Fruit fly (Drosophila melanogaster): ENCODE measurements around the gene CG4829.
A peak's percentile ranks its signal among the peaks of the same experiment; 100 is the strongest.

The CG4829 gene

dm6 chrX:16772882-16773827 lies 38.3 kb upstream of the CG4829 start (continued):
- TF ChIP-seq Dad (GFP tag; optimal IDR thresholded peaks at IDR 0.05), result peak; percentile 61
- TF ChIP-seq CG3995 (GFP tag; optimal IDR thresholded peaks at IDR 0.05), result no peak
- TF ChIP-seq CG13296 (GFP tag; optimal IDR thresholded peaks at IDR 0.05), result no peak
- TF ChIP-seq cg (GFP tag; optimal IDR thresholded peaks at IDR 0.05), result no peak
- TF ChIP-seq CG30020 (tag; optimal IDR thresholded peaks at IDR 0.05), result no peak
- TF ChIP-seq CG11560 (tag; IDR thresholded peaks at IDR 0.05), result no peak
- TF ChIP-seq PHDP (tag; optimal IDR thresholded peaks at IDR 0.05), result peak; percentile 27
- TF ChIP-seq peb (GFP tag; IDR thresholded peaks at IDR 0.05), result 0 out of 2 replicates have a peak, but pooled peaks have one; percentile 31
- TF ChIP-seq CG17328 (GFP tag; IDR thresholded peaks at IDR 0.05), result peak; percentile 63
- peak; percentile 17 for TF ChIP-seq CG1233 (GFP tag; optimal IDR thresholded peaks at IDR 0.05)
- TF ChIP-seq Fer2 (tag; optimal IDR thresholded peaks at IDR 0.05), result no peak
- TF ChIP-seq pnt (GFP tag; optimal IDR thresholded peaks at IDR 0.05), result peak; percentile 74
- TF ChIP-seq Rx (GFP tag; IDR thresholded peaks at IDR 0.05), result peak; percentile 70
- TF ChIP-seq Drgx (GFP tag; IDR thresholded peaks at IDR 0.05), result peak; percentile 81
- no peak for TF ChIP-seq MESR4 (GFP tag; optimal IDR thresholded peaks at IDR 0.05)
- TF ChIP-seq lola (GFP tag; optimal IDR thresholded peaks at IDR 0.05), result peak in 1 of 3 experiments; percentile 32
- TF ChIP-seq Atf-2 (GFP tag; optimal IDR thresholded peaks at IDR 0.05), result peak; percentile 43
- no peak for TF ChIP-seq exex (tag; optimal IDR thresholded peaks at IDR 0.05)
- TF ChIP-seq pan (optimal IDR thresholded peaks at IDR 0.05), result no peak
- peak in 1 of 2 experiments; percentile 63 for TF ChIP-seq pan (GFP tag; optimal IDR thresholded peaks at IDR 0.05 in 1 of 2, IDR thresholded peaks at IDR 0.05 in 1 of 2)
- TF ChIP-seq CG14860 (GFP tag; IDR thresholded peaks at IDR 0.05; ENCODE audit: partially characterized antibody), result no peak
- TF ChIP-seq pita (GFP tag; optimal IDR thresholded peaks at IDR 0.05), result no peak
- no peak for TF ChIP-seq grn (GFP tag; optimal IDR thresholded peaks at IDR 0.05)
- TF ChIP-seq Med (GFP tag), result peak; percentile 91
- no peak for TF ChIP-seq zen2 (GFP tag; IDR thresholded peaks at IDR 0.05; ENCODE audit: partially characterized antibody)
- no peak for TF ChIP-seq Atf6 (GFP tag; IDR thresholded peaks at IDR 0.05)
- no peak for TF ChIP-seq gro (GFP tag; optimal IDR thresholded peaks at IDR 0.05)
- TF ChIP-seq E2f2 (GFP tag; IDR thresholded peaks at IDR 0.05), result peak; percentile 41; the same call in 1 of the 2 replicates
- TF ChIP-seq H15 (GFP tag; IDR thresholded peaks at IDR 0.05), result peak; percentile 76
- TF ChIP-seq sens (GFP tag), result peak; percentile 96
- no peak for TF ChIP-seq CG7987 (GFP tag; optimal IDR thresholded peaks at IDR 0.05)
- no peak for TF ChIP-seq pzg (GFP tag; optimal IDR thresholded peaks at IDR 0.05)
- TF ChIP-seq CG3847 (GFP tag; IDR thresholded peaks at IDR 0.05), result no peak
- TF ChIP-seq Oli (tag; optimal IDR thresholded peaks at IDR 0.05), result peak; percentile 25
- peak; percentile 43; the same call in 2 of the 3 replicates for TF ChIP-seq B-H1 (GFP tag; IDR thresholded peaks at IDR 0.05)
- no peak for TF ChIP-seq YL-1 (GFP tag; optimal IDR thresholded peaks at IDR 0.05)
- no peak for TF ChIP-seq yki (optimal IDR thresholded peaks at IDR 0.05)
- no peak for TF ChIP-seq B-H2 (GFP tag; optimal IDR thresholded peaks at IDR 0.05)
- TF ChIP-seq her (GFP tag; optimal IDR thresholded peaks at IDR 0.05), result no peak
- TF ChIP-seq chm (GFP tag; IDR thresholded peaks at IDR 0.05), result peak; percentile 81; the same call in 1 of the 2 replicates
- no peak for TF ChIP-seq dm (GFP tag; optimal IDR thresholded peaks at IDR 0.05)
- peak; percentile 69 for TF ChIP-seq Ptx1 (GFP tag; IDR thresholded peaks at IDR 0.05)
- peak; percentile 59 for TF ChIP-seq fd96Cb (tag; optimal IDR thresholded peaks at IDR 0.05)
- TF ChIP-seq Pdp1 (GFP tag; optimal IDR thresholded peaks at IDR 0.05), result peak; percentile 60 to 66
- TF ChIP-seq CG1832 (GFP tag; optimal IDR thresholded peaks at IDR 0.05), result no peak
- TF ChIP-seq CG3838 (GFP tag; optimal IDR thresholded peaks at IDR 0.05), result no peak
- no peak for TF ChIP-seq mirr (GFP tag; optimal IDR thresholded peaks at IDR 0.05)
- no peak for TF ChIP-seq CG10543 (GFP tag; optimal IDR thresholded peaks at IDR 0.05)
- no peak for TF ChIP-seq klu (GFP tag; IDR thresholded peaks at IDR 0.05)

Measured in whole organism, embryonic.